Fruit fly (Drosophila melanogaster) whole organism, embryonic: ENCODE measurements around the gene cype.

Source experiments
- CG11696 ChIP-seq: fragments of 200-800 bp; sonication (Bioruptor generic); IDR thresholded peaks from 2 replicates; pipeline ENCODE4 v1.3.6; 2022; ENCODE audit warnings: missing biosample characterization, missing genetic modification characterization
- CG13424 ChIP-seq: fragments of 200-800 bp; sonication (Bioruptor generic); optimal IDR thresholded peaks from 2 replicates; lab custom pipeline; 2019; ENCODE audit warnings: missing biosample characterization, mild to moderate bottlenecking, missing genetic modification characterization, moderate library complexity
- CG14014 ChIP-seq: fragments of 200-800 bp; sonication (Bioruptor generic); IDR thresholded peaks from 2 replicates; pipeline ENCODE4 v1.3.6; 2022; ENCODE audit warnings: missing biosample characterization, missing genetic modification characterization
- CG14710 ChIP-seq: fragments of 200-800 bp; sonication (Bioruptor generic); optimal IDR thresholded peaks from 3 replicates; lab custom pipeline; 2019; ENCODE audit warnings: missing biosample characterization, mild to moderate bottlenecking, missing genetic modification characterization, moderate library complexity
- CG17802 ChIP-seq: fragments of 200-800 bp; sonication (Bioruptor generic); optimal IDR thresholded peaks from 2 replicates; lab custom pipeline; 2018; ENCODE audit warnings: missing biosample characterization, mild to moderate bottlenecking, missing genetic modification characterization, moderate library complexity
- CG1792 ChIP-seq: fragments of 200-800 bp; sonication (Bioruptor generic); optimal IDR thresholded peaks from 2 replicates; lab custom pipeline; 2016; ENCODE audit warnings: missing biosample characterization, missing genetic modification characterization
- CG18599 ChIP-seq: fragments of 200-800 bp; sonication (Bioruptor generic); optimal IDR thresholded peaks from 3 replicates; lab custom pipeline; 2017; ENCODE audit warnings: missing biosample characterization, missing genetic modification characterization, mild to moderate bottlenecking, moderate library complexity, missing genetic modification reagents
- CG30020 ChIP-seq: fragments of 200-800 bp; optimal IDR thresholded peaks from 2 replicates; lab custom pipeline; 2019; ENCODE audit warnings: missing biosample characterization, mild to moderate bottlenecking, missing genetic modification characterization, moderate library complexity
- CG4707 ChIP-seq: fragments of 200-800 bp; sonication (Bioruptor generic); optimal IDR thresholded peaks from 2 replicates; lab custom pipeline; 2018; ENCODE audit warnings: missing biosample characterization, mild to moderate bottlenecking, missing genetic modification characterization, moderate library complexity
- CG7786 ChIP-seq: fragments of 200-800 bp; sonication (Bioruptor generic); optimal IDR thresholded peaks from 2 replicates; lab custom pipeline; 2016; ENCODE audit warnings: missing biosample characterization, missing genetic modification characterization
- CG8089 ChIP-seq: fragments of 200-800 bp; sonication (Bioruptor generic); optimal IDR thresholded peaks from 3 replicates; lab custom pipeline; 2016; ENCODE audit warnings: missing biosample characterization, missing genetic modification characterization
- CG8765 ChIP-seq: fragments of 200-800 bp; sonication (Bioruptor generic); IDR thresholded peaks from 2 replicates; pipeline ENCODE4 v1.3.6; 2022; ENCODE audit warnings: missing biosample characterization, missing genetic modification characterization
- Camta ChIP-seq: fragments of 200-800 bp; sonication (Bioruptor generic); optimal IDR thresholded peaks from 2 replicates; lab custom pipeline; 2016; ENCODE audit warnings: missing biosample characterization, missing genetic modification characterization
- Chrac-16 ChIP-seq: fragments of 200-800 bp; sonication (Bioruptor generic); optimal IDR thresholded peaks from 3 replicates; lab custom pipeline; 2016; ENCODE audit warnings: missing biosample characterization, missing genetic modification characterization
- CkIIα-i1 ChIP-seq: fragments of 200-800 bp; sonication (Bioruptor generic); IDR thresholded peaks from 2 replicates; pipeline ENCODE4 v1.3.6; 2022; ENCODE audit warnings: missing biosample characterization, missing genetic modification characterization
- CrebB ChIP-seq: fragments of 200-800 bp; sonication (Bioruptor generic); optimal IDR thresholded peaks from 3 replicates; lab custom pipeline; 2018; ENCODE audit warnings: missing biosample characterization, mild to moderate bottlenecking, missing genetic modification characterization
- D19B ChIP-seq: fragments of 200-800 bp; sonication (Bioruptor generic); optimal IDR thresholded peaks from 2 replicates; lab custom pipeline; 2017; ENCODE audit warnings: missing biosample characterization, mild to moderate bottlenecking, missing genetic modification characterization
- Deaf1 ChIP-seq: fragments of 200-800 bp; optimal IDR thresholded peaks from 3 replicates; lab custom pipeline; 2019; ENCODE audit warnings: missing biosample characterization, mild to moderate bottlenecking, missing genetic modification characterization, moderate library complexity
- Dek ChIP-seq: fragments of 200-800 bp; sonication (Bioruptor generic); optimal IDR thresholded peaks from 3 replicates; lab custom pipeline; 2019; ENCODE audit warnings: missing biosample characterization, mild to moderate bottlenecking, missing genetic modification characterization, moderate library complexity
- E2f1 ChIP-seq: fragments of 200-800 bp; sonication (Bioruptor generic); IDR thresholded peaks from 2 replicates; pipeline ENCODE4 v1.3.6; 2022; ENCODE audit warnings: missing biosample characterization, missing genetic modification characterization
- Ets65A ChIP-seq: fragments of 200-800 bp; sonication (Bioruptor generic); peaks from one replicate; lab custom pipeline; 2016; ENCODE audit warnings: missing biosample characterization, missing genetic modification characterization
- Fer1 ChIP-seq: fragments of 200-800 bp; sonication (Bioruptor generic); optimal IDR thresholded peaks from 2 replicates; lab custom pipeline; 2017; ENCODE audit warnings: missing biosample characterization, mild to moderate bottlenecking, missing genetic modification characterization
- HmgD ChIP-seq: fragments of 200-800 bp; sonication (Bioruptor generic); optimal IDR thresholded peaks from 3 replicates; lab custom pipeline; 2016; ENCODE audit warnings: missing biosample characterization, missing genetic modification characterization
- Hr39 ChIP-seq: fragments of >200 bp; optimal IDR thresholded peaks from 2 replicates; lab custom pipeline; 2017
- Lpt ChIP-seq: fragments of >200 bp; optimal IDR thresholded peaks from 2 replicates; lab custom pipeline; 2018; ENCODE audit warnings: missing biosample characterization, missing genetic modification characterization
- Med ChIP-seq: fragments of 200-800 bp; sonication (Bioruptor generic); peaks from one replicate; lab custom pipeline; 2016; ENCODE audit warnings: missing biosample characterization, missing genetic modification characterization, mild to moderate bottlenecking, inconsistent platforms, moderate library complexity
- Optix ChIP-seq: fragments of 200-800 bp; sonication (Bioruptor generic); IDR thresholded peaks from 3 replicates; pipeline ENCODE4 v1.3.6; 2022; ENCODE audit warnings: missing biosample characterization, missing genetic modification characterization
- Ptx1 ChIP-seq: fragments of 200-800 bp; sonication (Bioruptor generic); IDR thresholded peaks from 2 replicates; pipeline ENCODE4 v1.3.6; 2022; ENCODE audit warnings: missing biosample characterization, missing genetic modification characterization
- Rfx ChIP-seq: fragments of 200-800 bp; sonication (Bioruptor generic); IDR thresholded peaks from 2 replicates; pipeline ENCODE4 v1.3.6; 2022; ENCODE audit warnings: missing biosample characterization, missing genetic modification characterization
- Taf1 ChIP-seq: fragments of 200-800 bp; sonication (Bioruptor generic); IDR thresholded peaks from 2 replicates; pipeline ENCODE4 v1.3.6; 2022; ENCODE audit warnings: missing biosample characterization, missing genetic modification characterization
- ap ChIP-seq: fragments of 200-800 bp; sonication (Bioruptor generic); IDR thresholded peaks from 2 replicates; pipeline ENCODE4 v1.3.6; 2022; ENCODE audit warnings: missing biosample characterization, missing genetic modification characterization
- bsh ChIP-seq, 2 experiments: fragments of 200-800 bp; sonication (Bioruptor generic); optimal IDR thresholded peaks; 2 replicates each; lab custom pipeline; 2017 to 2018; ENCODE audit warnings: mild to moderate bottlenecking in 2 of 2, missing biosample characterization in 2 of 2, missing genetic modification characterization in 2 of 2, moderate library complexity in 1 of 2
- cad ChIP-seq: fragments of >200 bp; optimal IDR thresholded peaks from 2 replicates; lab custom pipeline; 2017; ENCODE audit warnings: missing biosample characterization, missing genetic modification characterization
- danr ChIP-seq: fragments of 200-800 bp; sonication (Bioruptor generic); IDR thresholded peaks from 2 replicates; pipeline ENCODE4 v1.3.6; 2022; ENCODE audit warnings: missing biosample characterization, missing genetic modification characterization
- dati ChIP-seq: fragments of 200-800 bp; sonication (Bioruptor generic); IDR thresholded peaks from 2 replicates; pipeline ENCODE4 v1.3.6; 2022; ENCODE audit warnings: missing biosample characterization, missing genetic modification characterization
- disco-r ChIP-seq: fragments of 200-800 bp; sonication (Bioruptor generic); optimal IDR thresholded peaks from 2 replicates; lab custom pipeline; 2016; ENCODE audit warnings: missing biosample characterization, missing genetic modification characterization
- ems ChIP-seq: fragments of 200-800 bp; sonication (Bioruptor generic); optimal IDR thresholded peaks from 3 replicates; lab custom pipeline; 2016; ENCODE audit warnings: missing biosample characterization, missing genetic modification characterization
- gem ChIP-seq: fragments of 200-800 bp; sonication (Bioruptor generic); optimal IDR thresholded peaks from 2 replicates; lab custom pipeline; 2019; ENCODE audit warnings: missing biosample characterization, mild to moderate bottlenecking, missing genetic modification characterization, moderate library complexity
- gsb-n ChIP-seq: fragments of 200-800 bp; sonication (Bioruptor generic); optimal IDR thresholded peaks from 3 replicates; lab custom pipeline; 2018; ENCODE audit warnings: missing biosample characterization, mild to moderate bottlenecking, missing genetic modification characterization
- hbn ChIP-seq: fragments of 200-800 bp; sonication (Bioruptor generic); IDR thresholded peaks from 2 replicates; pipeline ENCODE4 v1.3.6; 2022; ENCODE audit warnings: missing biosample characterization, missing genetic modification characterization; ENCODE audit not compliant: partially characterized antibody
- inv ChIP-seq: fragments of 200-800 bp; sonication (Bioruptor generic); IDR thresholded peaks from 2 replicates; pipeline ENCODE4 v1.3.6; 2022; ENCODE audit warnings: missing biosample characterization, missing genetic modification characterization; ENCODE audit not compliant: partially characterized antibody
- lmd ChIP-seq: fragments of 200-800 bp; sonication (Bioruptor generic); IDR thresholded peaks from 2 replicates; pipeline ENCODE4 v1.3.6; 2022; ENCODE audit warnings: missing biosample characterization, missing genetic modification characterization
- nom ChIP-seq: fragments of 200-800 bp; sonication (Bioruptor generic); optimal IDR thresholded peaks from 2 replicates; lab custom pipeline; 2017; ENCODE audit warnings: missing biosample characterization, missing genetic modification characterization, mild to moderate bottlenecking, moderate library complexity, missing genetic modification reagents
- otp ChIP-seq: fragments of 200-800 bp; sonication (Bioruptor generic); IDR thresholded peaks from 3 replicates; pipeline ENCODE4, ENCODE4 v1.3.6; 2022; ENCODE audit warnings: missing biosample characterization, missing genetic modification characterization
- p53 ChIP-seq: fragments of 200-800 bp; sonication (Bioruptor generic); optimal IDR thresholded peaks from 2 replicates; lab custom pipeline; 2016; ENCODE audit warnings: missing biosample characterization, missing genetic modification characterization
- phol ChIP-seq: fragments of 200-800 bp; sonication (Bioruptor generic); optimal IDR thresholded peaks from 3 replicates; lab custom pipeline; 2018; ENCODE audit warnings: missing biosample characterization, mild to moderate bottlenecking, missing genetic modification characterization, moderate library complexity
- sc ChIP-seq, 3 experiments: fragments of >200 bp in 2 of 3; fragments of 200-800 bp in 1 of 3; sonication (Bioruptor generic) in 1 of 3; optimal IDR thresholded peaks; 2 replicates in 2 of 3; 3 replicates in 1 of 3; lab custom pipeline; 2017; ENCODE audit warnings: mild to moderate bottlenecking in 1 of 3, missing biosample characterization in 1 of 3, missing genetic modification characterization in 1 of 3, missing genetic modification reagents in 1 of 3
- schlank ChIP-seq: fragments of 200-800 bp; sonication (Bioruptor generic); optimal IDR thresholded peaks from 2 replicates; lab custom pipeline; 2018; ENCODE audit warnings: missing biosample characterization, mild to moderate bottlenecking, missing genetic modification characterization
- slp2 ChIP-seq: fragments of 200-800 bp; sonication (Bioruptor generic); optimal IDR thresholded peaks from 2 replicates; lab custom pipeline; 2016; ENCODE audit warnings: missing biosample characterization, missing genetic modification characterization
- sna ChIP-seq: fragments of 200-800 bp; sonication (Bioruptor generic); IDR thresholded peaks from 2 replicates; pipeline ENCODE4 v1.3.6; 2022; ENCODE audit warnings: missing biosample characterization, missing genetic modification characterization; ENCODE audit not compliant: partially characterized antibody

The cype gene

dm6 chr2L:5292643-5292963 is 34.4 kb upstream of the cype start (continued):
- TF ChIP-seq CG8089 (GFP tag; lab: Kevin White, UChicago) (no peak), Chrac-16 (GFP tag; lab: Kevin White, UChicago) (no peak), danr (GFP tag; lab: Robert Waterston, UW) (no peak), bsh (GFP tag; optimal IDR thresholded peaks at IDR 0.05; lab: Kevin White, UChicago) (peak; percentile 34 to 52), disco-r (GFP tag; lab: Kevin White, UChicago) (no peak), CG4707 (GFP tag; lab: Kevin White, UChicago) (no peak), Taf1 (no peak), CG17802 (no peak), p53 (no peak), cad (GFP tag; lab: Kevin White, UChicago) (no peak), CG13424 (peak; percentile 9), slp2 (GFP tag; lab: Kevin White, UChicago) (no peak), Deaf1 (tag; lab: Kevin White, UChicago) (no peak), lmd (GFP tag; lab: Robert Waterston, UW) (no peak; the same call in 1 of the 2 replicates), gem (peak; percentile 25), nom (GFP tag; lab: Kevin White, UChicago) (peak; percentile 87), Lpt (GFP tag; lab: Kevin White, UChicago) (no peak), phol (tag; lab: Kevin White, UChicago) (peak; percentile 14), Ptx1 (GFP tag; lab: Robert Waterston, UW) (0 out of 2 replicates have a peak, but pooled peaks have one; percentile 8), Camta (no peak), Rfx (GFP tag; lab: Robert Waterston, UW) (peak; percentile 8; the same call in 1 of the 2 replicates)

DNA sequence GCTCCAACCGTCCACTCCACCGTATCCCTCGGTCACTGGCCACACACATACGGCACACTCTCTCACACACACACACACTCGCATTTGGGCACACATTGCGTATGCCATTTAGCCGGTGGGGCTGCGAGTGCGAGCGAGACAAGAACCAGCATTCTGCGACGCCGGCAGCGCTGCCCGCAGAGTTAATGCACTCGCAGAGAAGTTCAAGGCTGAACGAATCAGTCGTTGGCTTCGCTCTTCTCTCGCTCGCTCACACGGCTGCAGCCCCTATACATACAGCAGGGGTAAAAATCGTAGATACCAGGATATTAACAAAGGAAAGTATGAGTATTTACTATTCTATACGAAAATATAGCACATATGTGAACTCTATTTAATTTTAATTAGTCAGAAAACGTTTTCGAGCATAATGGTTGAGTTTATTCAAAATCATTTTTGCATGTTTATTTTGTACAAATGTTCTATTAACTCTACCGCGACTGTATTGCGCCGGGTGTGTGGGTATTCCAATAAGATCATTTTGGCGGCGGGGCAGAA is 34.0 kb upstream of the cype start:
- no peak for TF ChIP-seq hbn (GFP tag; lab: Robert Waterston, UW)
- TF ChIP-seq schlank (tag; lab: Kevin White, UChicago), result no peak
- peak; percentile 67 for TF ChIP-seq Fer1 (GFP tag; lab: Kevin White, UChicago)
- peak; percentile 41 for TF ChIP-seq CrebB (tag; lab: Kevin White, UChicago)
- TF ChIP-seq CG14710 (tag; lab: Kevin White, UChicago), result peak; percentile 87
- no peak; the same call in 1 of the 2 replicates for TF ChIP-seq CG8765 (GFP tag; lab: Robert Waterston, UW)
- peak; percentile 90 for TF ChIP-seq gsb-n
- no peak for TF ChIP-seq cad (GFP tag; lab: Kevin White, UChicago)
- peak; percentile 60 for TF ChIP-seq E2f1
- TF ChIP-seq dati (GFP tag; lab: Robert Waterston, UW), result no peak
- TF ChIP-seq ems, result peak; percentile 46
- TF ChIP-seq otp, result 0 out of 3 replicates have a peak, but pooled peaks have one; percentile 43
- TF ChIP-seq Rfx (GFP tag; lab: Robert Waterston, UW), result no peak; the same call in none of the 2 replicates
- TF ChIP-seq Med, result peak; percentile 88
- TF ChIP-seq Ptx1 (GFP tag; lab: Robert Waterston, UW), result peak; percentile 73
- TF ChIP-seq Optix (GFP tag; lab: Robert Waterston, UW), result 0 out of 3 replicates have a peak, but pooled peaks have one; percentile 32
- no peak for TF ChIP-seq Hr39 (lab: Kevin White, UChicago)
- peak; percentile 89 for TF ChIP-seq Ets65A (GFP tag; lab: Kevin White, UChicago)
- TF ChIP-seq D19B (GFP tag; lab: Kevin White, UChicago), result no peak
- no peak for TF ChIP-seq ap (GFP tag; lab: Robert Waterston, UW)
- TF ChIP-seq inv (GFP tag; lab: Robert Waterston, UW), result no peak
- TF ChIP-seq Dek (tag; lab: Kevin White, UChicago), result peak; percentile 21
- TF ChIP-seq CG7786, result peak; percentile 67
- no peak for TF ChIP-seq sna (GFP tag; lab: Robert Waterston, UW)
- TF ChIP-seq CG14014, result peak; percentile 50; the same call in 1 of the 2 replicates
- peak; percentile 73 for TF ChIP-seq CG18599 (GFP tag; lab: Kevin White, UChicago)
- no peak for TF ChIP-seq CkIIα-i1 (GFP tag; lab: Robert Waterston, UW)
- no peak for TF ChIP-seq sc (optimal IDR thresholded peaks at IDR 0.05; lab: Kevin White, UChicago)
- TF ChIP-seq sc (GFP tag; optimal IDR thresholded peaks at IDR 0.05; lab: Kevin White, UChicago), result peak; percentile 60
- peak; percentile 96 for TF ChIP-seq CG11696
- TF ChIP-seq HmgD (GFP tag; lab: Kevin White, UChicago), result no peak
- TF ChIP-seq CG30020 (tag; lab: Kevin White, UChicago), result peak; percentile 33
- TF ChIP-seq CG1792 (GFP tag; lab: Kevin White, UChicago), result no peak
